Fruit fly (Drosophila melanogaster): ENCODE results near the gene Hmu.

Gene Hmu

DNA sequence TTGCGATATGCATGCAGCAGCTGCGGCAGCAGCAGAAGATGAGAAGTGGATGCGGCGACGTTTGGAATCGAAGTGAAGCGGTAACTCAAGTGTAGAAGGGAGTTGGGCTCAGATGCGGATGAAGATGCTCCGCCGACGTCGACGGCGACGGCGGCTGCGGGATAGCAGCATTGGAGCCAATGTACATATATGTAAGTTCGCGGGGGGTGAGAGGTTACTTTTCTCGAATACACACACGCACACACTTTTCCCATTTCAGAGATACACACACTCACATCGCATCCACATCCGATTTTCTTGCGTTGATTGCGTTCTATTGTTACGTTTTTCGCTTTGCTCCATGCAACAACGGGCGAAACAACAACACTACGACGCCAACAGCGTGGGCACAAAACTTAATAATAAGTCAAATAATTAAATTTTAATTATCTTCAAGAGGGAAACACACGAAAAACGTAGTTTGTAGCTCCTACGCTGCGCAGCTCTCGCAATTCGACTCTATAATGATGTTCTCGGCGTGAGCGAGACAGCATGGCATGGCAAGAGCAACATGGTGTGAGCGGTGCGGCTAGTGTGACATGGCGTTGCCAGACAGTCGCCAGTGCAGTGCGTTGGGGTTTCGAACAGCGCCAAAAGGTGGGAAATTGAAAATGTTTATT, 43.7 kb upstream of the Hmu start, which contains the start of gene CG18766 (continued):
- TF ChIP-seq CHES-1-like (GFP tag; optimal IDR thresholded peaks at IDR 0.05): peak; percentile 51
- TF ChIP-seq slbo (GFP tag; IDR thresholded peaks at IDR 0.05): peak; percentile 61
- no peak for TF ChIP-seq rib (GFP tag; IDR thresholded peaks at IDR 0.05)
- no peak for TF ChIP-seq CG5953 (GFP tag; IDR thresholded peaks at IDR 0.05)
- no peak for TF ChIP-seq ase (GFP tag; IDR thresholded peaks at IDR 0.05)
- TF ChIP-seq CG31388 (GFP tag; optimal IDR thresholded peaks at IDR 0.05): no peak
- no peak for TF ChIP-seq CG2678 (tag; optimal IDR thresholded peaks at IDR 0.05)
- TF ChIP-seq Fer3 (tag; optimal IDR thresholded peaks at IDR 0.05): no peak
- TF ChIP-seq vvl (GFP tag; IDR thresholded peaks at IDR 0.05): peak; percentile 53
- no peak for TF ChIP-seq CG17385 (GFP tag; optimal IDR thresholded peaks at IDR 0.05)
- TF ChIP-seq luna (GFP tag; optimal IDR thresholded peaks at IDR 0.05): peak; percentile 9
- TF ChIP-seq salm (tag; optimal IDR thresholded peaks at IDR 0.05): no peak
- TF ChIP-seq Mad (GFP tag; optimal IDR thresholded peaks at IDR 0.05): no peak
- no peak for TF ChIP-seq Asciz (GFP tag; optimal IDR thresholded peaks at IDR 0.05)
- TF ChIP-seq scrt (GFP tag; optimal IDR thresholded peaks at IDR 0.05): peak; percentile 99
- peak; percentile 73 for TF ChIP-seq Nf-YC (tag; optimal IDR thresholded peaks at IDR 0.05)
- TF ChIP-seq CG10431 (GFP tag; optimal IDR thresholded peaks at IDR 0.05): no peak
- peak; percentile 61 for TF ChIP-seq Ets97D (GFP tag; optimal IDR thresholded peaks at IDR 0.05)
- no peak for TF ChIP-seq CG32772 (GFP tag; IDR thresholded peaks at IDR 0.05)
- no peak for TF ChIP-seq Ada2b (GFP tag; IDR thresholded peaks at IDR 0.05)
- TF ChIP-seq Jarid2 (GFP tag; optimal IDR thresholded peaks at IDR 0.05): peak; percentile 33
- no peak for TF ChIP-seq CG15011 (GFP tag; optimal IDR thresholded peaks at IDR 0.05)
- TF ChIP-seq wor (GFP tag; IDR thresholded peaks at IDR 0.05): no peak
- no peak for TF ChIP-seq dysf (GFP tag; IDR thresholded peaks at IDR 0.05)
- TF ChIP-seq crol (GFP tag; IDR thresholded peaks at IDR 0.05): peak; percentile 68
- TF ChIP-seq zfh1 (GFP tag; IDR thresholded peaks at IDR 0.05): 0 out of 3 replicates have a peak, but pooled peaks have one; percentile 38
- TF ChIP-seq Dfd (GFP tag; optimal IDR thresholded peaks at IDR 0.05): no peak
- TF ChIP-seq schlank (tag; optimal IDR thresholded peaks at IDR 0.05): no peak
- TF ChIP-seq CG15601 (tag; optimal IDR thresholded peaks at IDR 0.05): no peak
- TF ChIP-seq CG11085 (GFP tag; IDR thresholded peaks at IDR 0.05): no peak
- no peak for TF ChIP-seq fd3F (GFP tag; optimal IDR thresholded peaks at IDR 0.05)
- no peak for TF ChIP-seq CG17802 (tag; optimal IDR thresholded peaks at IDR 0.05)
- TF ChIP-seq pnt (GFP tag; optimal IDR thresholded peaks at IDR 0.05): peak; percentile 3
- no peak for TF ChIP-seq CkIIα-i1 (GFP tag; IDR thresholded peaks at IDR 0.05)
- TF ChIP-seq zf30C (GFP tag; optimal IDR thresholded peaks at IDR 0.05): no peak
- no peak for TF ChIP-seq CG12219 (GFP tag; optimal IDR thresholded peaks at IDR 0.05)

DNA sequence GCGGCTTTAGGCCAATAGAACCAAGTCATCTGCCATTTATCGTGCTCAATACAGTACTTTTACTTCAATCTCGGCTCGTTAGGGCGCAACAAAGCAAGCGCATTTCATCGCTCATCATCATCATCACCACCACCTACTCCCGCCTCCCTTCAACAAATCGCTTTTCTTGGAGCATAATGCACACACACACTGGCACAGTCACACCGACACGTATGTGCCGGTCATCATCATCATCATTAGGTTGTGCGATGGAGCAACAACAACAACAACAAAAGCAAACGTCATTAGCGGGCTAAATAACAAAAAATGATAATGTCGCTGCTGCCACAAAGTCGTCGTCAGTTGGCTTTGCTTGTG, 43.2 kb upstream of the Hmu start:
- no peak for TF ChIP-seq CG12744 (GFP tag; optimal IDR thresholded peaks at IDR 0.05)
- no peak for TF ChIP-seq Neu2 (GFP tag; optimal IDR thresholded peaks at IDR 0.05; ENCODE audit: borderline replicate concordance)
- TF ChIP-seq Hr51 (GFP tag; optimal IDR thresholded peaks at IDR 0.05): no peak
- TF ChIP-seq CG30020 (tag; optimal IDR thresholded peaks at IDR 0.05): no peak
- TF ChIP-seq peb (GFP tag; IDR thresholded peaks at IDR 0.05): no peak
- no peak for TF ChIP-seq Lim3 (GFP tag; IDR thresholded peaks at IDR 0.05)
- no peak for TF ChIP-seq CG16779 (GFP tag; IDR thresholded peaks at IDR 0.05)
- TF ChIP-seq CG8478 (optimal IDR thresholded peaks at IDR 0.05): peak; percentile 91
- TF ChIP-seq CG17802 (tag; optimal IDR thresholded peaks at IDR 0.05): no peak
- no peak for TF ChIP-seq H2.0 (GFP tag; IDR thresholded peaks at IDR 0.05)
- no peak for TF ChIP-seq sim (GFP tag; IDR thresholded peaks at IDR 0.05)
- TF ChIP-seq jing (GFP tag; optimal IDR thresholded peaks at IDR 0.05): no peak
- TF ChIP-seq Nf-YC (tag; optimal IDR thresholded peaks at IDR 0.05): peak; percentile 50
- TF ChIP-seq CG9727 (GFP tag; optimal IDR thresholded peaks at IDR 0.05): no peak
- no peak for TF ChIP-seq fru (optimal IDR thresholded peaks at IDR 0.05)
- no peak for TF ChIP-seq ro (GFP tag; IDR thresholded peaks at IDR 0.05)
- TF ChIP-seq Rx (GFP tag; IDR thresholded peaks at IDR 0.05): no peak
- TF ChIP-seq Ravus (GFP tag; IDR thresholded peaks at IDR 0.05): no peak
- peak; percentile 13 for TF ChIP-seq pros (GFP tag; optimal IDR thresholded peaks at IDR 0.05)
- TF ChIP-seq Doc3 (GFP tag; IDR thresholded peaks at IDR 0.05; ENCODE audit: partially characterized antibody): no peak

Data from whole organism, embryonic.